Fruit fly (Drosophila melanogaster) whole organism, embryonic: ENCODE data around the gene Adsl.

ENCODE experiments used
- Adf1 ChIP-seq: fragments of 200-800 bp; sonication (Bioruptor generic); IDR thresholded peaks from 2 replicates; pipeline ENCODE4 v1.3.6; 2022; ENCODE audit warnings: missing biosample characterization, missing genetic modification characterization
- Asciz ChIP-seq: fragments of 200-800 bp; sonication (Bioruptor generic); optimal IDR thresholded peaks from 2 replicates; lab custom pipeline; 2017; ENCODE audit warnings: missing biosample characterization, mild to moderate bottlenecking, missing genetic modification characterization, missing genetic modification reagents
- Atf6 ChIP-seq: fragments of 200-800 bp; sonication (Bioruptor generic); IDR thresholded peaks from 2 replicates; pipeline ENCODE4 v1.3.6; 2022; ENCODE audit warnings: missing biosample characterization, missing genetic modification characterization
- CG10209 ChIP-seq: fragments of 200-800 bp; sonication (Bioruptor generic); optimal IDR thresholded peaks from 3 replicates; lab custom pipeline; 2017; ENCODE audit warnings: missing biosample characterization, mild to moderate bottlenecking, missing genetic modification characterization, missing genetic modification reagents
- CG10366 ChIP-seq: fragments of 200-800 bp; sonication (Bioruptor generic); IDR thresholded peaks from 2 replicates; pipeline ENCODE4 v1.3.6; 2022; ENCODE audit warnings: missing biosample characterization, missing genetic modification characterization
- CG10565 ChIP-seq: fragments of 200-800 bp; sonication (Bioruptor generic); optimal IDR thresholded peaks from 3 replicates; lab custom pipeline; 2016; ENCODE audit warnings: missing biosample characterization, mild to moderate bottlenecking, missing genetic modification characterization
- CG10979 ChIP-seq: fragments of 200-800 bp; sonication (Bioruptor generic); optimal IDR thresholded peaks from 2 replicates; lab custom pipeline; 2018; ENCODE audit warnings: missing biosample characterization, mild to moderate bottlenecking, missing genetic modification characterization, moderate library complexity
- CG11085 ChIP-seq: fragments of 200-800 bp; sonication (Bioruptor generic); IDR thresholded peaks from 2 replicates; pipeline ENCODE4 v1.3.6; 2022; ENCODE audit warnings: missing biosample characterization, missing genetic modification characterization
- CG11723 ChIP-seq: fragments of 200-800 bp; sonication (Bioruptor generic); optimal IDR thresholded peaks from 2 replicates; lab custom pipeline; 2017; ENCODE audit warnings: missing biosample characterization, mild to moderate bottlenecking, missing genetic modification characterization
- CG12219 ChIP-seq: fragments of 200-800 bp; sonication (Bioruptor generic); optimal IDR thresholded peaks from 3 replicates; lab custom pipeline; 2018; ENCODE audit warnings: missing biosample characterization, mild to moderate bottlenecking, missing genetic modification characterization
- CG13123 ChIP-seq: fragments of 200-800 bp; sonication (Bioruptor generic); optimal IDR thresholded peaks from 2 replicates; lab custom pipeline; 2016; ENCODE audit warnings: missing biosample characterization, missing genetic modification characterization
- CG14860 ChIP-seq: fragments of 200-800 bp; sonication (Bioruptor generic); IDR thresholded peaks from 3 replicates; pipeline ENCODE4 v1.3.6; 2022; ENCODE audit warnings: missing biosample characterization, missing genetic modification characterization; ENCODE audit not compliant: partially characterized antibody
- CG15514 ChIP-seq: fragments of 200-800 bp; sonication (Bioruptor generic); optimal IDR thresholded peaks from 3 replicates; lab custom pipeline; 2017; ENCODE audit warnings: missing biosample characterization, missing genetic modification characterization, mild to moderate bottlenecking, moderate library complexity, missing genetic modification reagents
- CG18476 ChIP-seq: fragments of 200-800 bp; sonication (Bioruptor generic); optimal IDR thresholded peaks from 2 replicates; lab custom pipeline; 2016; ENCODE audit warnings: missing biosample characterization, mild to moderate bottlenecking, missing genetic modification characterization
- CG2678 ChIP-seq: fragments of 200-800 bp; sonication (Bioruptor generic); optimal IDR thresholded peaks from 3 replicates; lab custom pipeline; 2019; ENCODE audit warnings: missing biosample characterization, mild to moderate bottlenecking, missing genetic modification characterization, moderate library complexity
- CG31441 ChIP-seq: fragments of 200-800 bp; sonication (Bioruptor generic); IDR thresholded peaks from 2 replicates; pipeline ENCODE4 v1.3.6; 2022; ENCODE audit warnings: missing biosample characterization, missing genetic modification characterization
- CG34224 ChIP-seq: fragments of 200-800 bp; sonication (Bioruptor generic); IDR thresholded peaks from 3 replicates; pipeline ENCODE4 v1.3.6; 2022; ENCODE audit warnings: missing biosample characterization, missing genetic modification characterization; ENCODE audit not compliant: partially characterized antibody
- CG3726 ChIP-seq: fragments of 200-800 bp; sonication (Bioruptor generic); IDR thresholded peaks from 3 replicates; pipeline ENCODE4, ENCODE4 v1.3.6; 2022; ENCODE audit warnings: missing biosample characterization, missing genetic modification characterization
- CG4707 ChIP-seq: fragments of 200-800 bp; sonication (Bioruptor generic); optimal IDR thresholded peaks from 2 replicates; lab custom pipeline; 2018; ENCODE audit warnings: missing biosample characterization, mild to moderate bottlenecking, missing genetic modification characterization, moderate library complexity
- CG6654 ChIP-seq: fragments of 200-800 bp; sonication (Bioruptor generic); optimal IDR thresholded peaks from 2 replicates; lab custom pipeline; 2017; ENCODE audit warnings: missing biosample characterization, mild to moderate bottlenecking, missing genetic modification characterization
- CG7372 ChIP-seq: fragments of 200-800 bp; sonication (Bioruptor generic); IDR thresholded peaks from 2 replicates; pipeline ENCODE4 v1.3.6; 2022; ENCODE audit warnings: missing biosample characterization, missing genetic modification characterization
- CG7928 ChIP-seq: fragments of 200-800 bp; sonication (Bioruptor generic); optimal IDR thresholded peaks from 2 replicates; lab custom pipeline; 2017; ENCODE audit warnings: missing biosample characterization, mild to moderate bottlenecking, missing genetic modification characterization
- CG7987 ChIP-seq: fragments of 200-800 bp; sonication (Bioruptor generic); optimal IDR thresholded peaks from 2 replicates; lab custom pipeline; 2018; ENCODE audit warnings: missing biosample characterization, mild to moderate bottlenecking, missing genetic modification characterization, moderate library complexity
- CG8924 ChIP-seq: fragments of 200-800 bp; optimal IDR thresholded peaks from 3 replicates; lab custom pipeline; 2019; ENCODE audit warnings: missing biosample characterization, mild to moderate bottlenecking, missing genetic modification characterization, moderate library complexity
- CG9215 ChIP-seq: fragments of 200-800 bp; sonication (Bioruptor generic); IDR thresholded peaks from 2 replicates; pipeline ENCODE4 v1.3.6; 2022; ENCODE audit warnings: missing biosample characterization, missing genetic modification characterization
- D ChIP-seq, 2 experiments: fragments of 200-800 bp in 1 of 2; fragments of >200 bp in 1 of 2; sonication (Bioruptor generic) in 1 of 2; optimal IDR thresholded peaks; 2 replicates in 1 of 2; 3 replicates in 1 of 2; lab custom pipeline; 2017; ENCODE audit warnings: mild to moderate bottlenecking in 1 of 2, missing biosample characterization in 1 of 2, missing genetic modification characterization in 1 of 2, missing genetic modification reagents in 1 of 2
- Dbx ChIP-seq: fragments of 200-800 bp; sonication (Bioruptor generic); IDR thresholded peaks from 3 replicates; pipeline ENCODE4 v1.3.6; 2022; ENCODE audit warnings: missing biosample characterization, missing genetic modification characterization
- ERR ChIP-seq: fragments of 200-800 bp; sonication (Bioruptor generic); optimal IDR thresholded peaks from 2 replicates; lab custom pipeline; 2016; ENCODE audit warnings: missing biosample characterization, missing genetic modification characterization
- Ets97D ChIP-seq: fragments of 200-800 bp; sonication (Bioruptor generic); optimal IDR thresholded peaks from 3 replicates; lab custom pipeline; 2016; ENCODE audit warnings: missing biosample characterization, missing genetic modification characterization
- Fer2 ChIP-seq: fragments of 200-800 bp; sonication (Bioruptor generic); optimal IDR thresholded peaks from 2 replicates; lab custom pipeline; 2018; ENCODE audit warnings: missing biosample characterization, mild to moderate bottlenecking, missing genetic modification characterization, moderate library complexity
- H15 ChIP-seq: fragments of 200-800 bp; sonication (Bioruptor generic); IDR thresholded peaks from 3 replicates; pipeline ENCODE4 v1.3.6; 2022; ENCODE audit warnings: missing biosample characterization, missing genetic modification characterization
- H2.0 ChIP-seq: fragments of 200-800 bp; sonication (Bioruptor generic); IDR thresholded peaks from 2 replicates; pipeline ENCODE4 v1.3.6; 2022; ENCODE audit warnings: missing biosample characterization, missing genetic modification characterization
- HLHmδ ChIP-seq: fragments of 200-800 bp; sonication (Bioruptor generic); optimal IDR thresholded peaks from 2 replicates; lab custom pipeline; 2018; ENCODE audit warnings: missing biosample characterization, mild to moderate bottlenecking, missing genetic modification characterization, moderate library complexity
- Hr51 ChIP-seq, 2 experiments: fragments of 200-800 bp; sonication (Bioruptor generic); optimal IDR thresholded peaks; 2 replicates in 1 of 2; 3 replicates in 1 of 2; lab custom pipeline; 2016 to 2018; ENCODE audit warnings: missing biosample characterization in 2 of 2, missing genetic modification characterization in 2 of 2, mild to moderate bottlenecking in 1 of 2, moderate library complexity in 1 of 2
- MBD-R2 ChIP-seq: fragments of 200-800 bp; sonication (Bioruptor generic); IDR thresholded peaks from 2 replicates; pipeline ENCODE4 v1.3.6; 2022; ENCODE audit warnings: missing biosample characterization, missing genetic modification characterization
- PHDP ChIP-seq: fragments of 200-800 bp; sonication (Bioruptor generic); optimal IDR thresholded peaks from 3 replicates; lab custom pipeline; 2018; ENCODE audit warnings: missing biosample characterization, mild to moderate bottlenecking, missing genetic modification characterization, moderate library complexity
- Ptx1 ChIP-seq: fragments of 200-800 bp; sonication (Bioruptor generic); IDR thresholded peaks from 2 replicates; pipeline ENCODE4 v1.3.6; 2022; ENCODE audit warnings: missing biosample characterization, missing genetic modification characterization
- Ravus ChIP-seq: fragments of 200-800 bp; sonication (Bioruptor generic); IDR thresholded peaks from 2 replicates; pipeline ENCODE4 v1.3.6; 2022; ENCODE audit warnings: missing biosample characterization, missing genetic modification characterization
- Sin3A ChIP-seq: fragments of >200 bp; optimal IDR thresholded peaks from 2 replicates; lab custom pipeline; 2018
- Taf1 ChIP-seq: fragments of 200-800 bp; sonication (Bioruptor generic); IDR thresholded peaks from 2 replicates; pipeline ENCODE4 v1.3.6; 2022; ENCODE audit warnings: missing biosample characterization, missing genetic modification characterization
- cg ChIP-seq: fragments of 200-800 bp; sonication (Bioruptor generic); optimal IDR thresholded peaks from 3 replicates; lab custom pipeline; 2019; ENCODE audit warnings: missing biosample characterization, mild to moderate bottlenecking, missing genetic modification characterization, moderate library complexity
- fru ChIP-seq: fragments of >200 bp; optimal IDR thresholded peaks from 2 replicates; lab custom pipeline; 2017
- luna ChIP-seq: fragments of 200-800 bp; sonication (Bioruptor generic); optimal IDR thresholded peaks from 2 replicates; lab custom pipeline; 2016; ENCODE audit warnings: missing biosample characterization, missing genetic modification characterization
- pb ChIP-seq: fragments of 200-800 bp; sonication (Bioruptor generic); optimal IDR thresholded peaks from 3 replicates; lab custom pipeline; 2016; ENCODE audit warnings: missing biosample characterization, missing genetic modification characterization
- pita ChIP-seq: fragments of 200-800 bp; sonication (Bioruptor generic); optimal IDR thresholded peaks from 2 replicates; lab custom pipeline; 2017; ENCODE audit warnings: missing biosample characterization, mild to moderate bottlenecking, missing genetic modification characterization
- rib ChIP-seq: fragments of 200-800 bp; sonication (Bioruptor generic); IDR thresholded peaks from 2 replicates; pipeline ENCODE4 v1.3.6; 2022; ENCODE audit warnings: missing biosample characterization, missing genetic modification characterization
- vvl ChIP-seq: fragments of 200-800 bp; sonication (Bioruptor generic); IDR thresholded peaks from 2 replicates; pipeline ENCODE4 v1.3.6; 2022; ENCODE audit warnings: missing biosample characterization, missing genetic modification characterization
- wek ChIP-seq: fragments of 200-800 bp; sonication (Bioruptor generic); optimal IDR thresholded peaks from 3 replicates; lab custom pipeline; 2018; ENCODE audit warnings: missing biosample characterization, mild to moderate bottlenecking, missing genetic modification characterization, moderate library complexity
- wor ChIP-seq: fragments of 200-800 bp; sonication (Bioruptor generic); IDR thresholded peaks from 2 replicates; pipeline ENCODE4 v1.3.6; 2022; ENCODE audit warnings: missing biosample characterization, missing genetic modification characterization
- yki ChIP-seq: fragments of >200 bp; optimal IDR thresholded peaks from 3 replicates; lab custom pipeline; 2018

Adsl gene

dm6 chr3R:16996059-16996959 is 24.6 kb downstream of the Adsl start, which contains the start of the genes EMC2A and CG3534 (continued):
- no peak for TF ChIP-seq cg
- no peak for TF ChIP-seq PHDP
- no peak for TF ChIP-seq CG10366 (GFP tag; lab: Robert Waterston, UW)
- no peak for TF ChIP-seq CG6654 (GFP tag; lab: Kevin White, UChicago)
- no peak for TF ChIP-seq CG10979
- TF ChIP-seq CG11085 = no peak
- no peak for TF ChIP-seq CG11723 (GFP tag; lab: Kevin White, UChicago)
- TF ChIP-seq CG15514 (GFP tag; lab: Kevin White, UChicago) = peak; percentile 57
- no peak for TF ChIP-seq H2.0 (GFP tag; lab: Robert Waterston, UW)
- no peak for TF ChIP-seq HLHmδ (GFP tag; lab: Kevin White, UChicago)
- TF ChIP-seq D (optimal IDR thresholded peaks at IDR 0.05; lab: Kevin White, UChicago) = no peak
- TF ChIP-seq D (GFP tag; optimal IDR thresholded peaks at IDR 0.05; lab: Kevin White, UChicago) = no peak
- no peak for TF ChIP-seq Dbx (GFP tag; lab: Robert Waterston, UW)
- peak; percentile 3 for TF ChIP-seq Asciz
- no peak; the same call in 2 of the 3 replicates for TF ChIP-seq CG14860
- TF ChIP-seq CG7372 (GFP tag; lab: Robert Waterston, UW) = 0 out of 2 replicates have a peak, but pooled peaks have one; percentile 17
- TF ChIP-seq CG7987 (GFP tag; lab: Kevin White, UChicago) = no peak
- peak; percentile 59 for TF ChIP-seq Sin3A (lab: Kevin White, UChicago)
- TF ChIP-seq pb (GFP tag; lab: Kevin White, UChicago) = no peak
- TF ChIP-seq wek (GFP tag; lab: Kevin White, UChicago) = no peak
- no peak for TF ChIP-seq CG10565
- TF ChIP-seq Taf1 (GFP tag; lab: Robert Waterston, UW) = no peak
- no peak for TF ChIP-seq H15 (GFP tag; lab: Robert Waterston, UW)
- TF ChIP-seq wor (GFP tag; lab: Robert Waterston, UW) = no peak
- no peak for TF ChIP-seq fru (lab: Kevin White, UChicago)
- no peak for TF ChIP-seq luna (GFP tag; lab: Kevin White, UChicago)
- no peak for TF ChIP-seq CG12219
- 0 out of 2 replicates have a peak, but pooled peaks have one; percentile 20 for TF ChIP-seq CG9215 (GFP tag; lab: Robert Waterston, UW)
- no peak for TF ChIP-seq CG3726 (GFP tag; lab: Robert Waterston, UW)
- no peak for TF ChIP-seq CG31441 (GFP tag; lab: Robert Waterston, UW)
- TF ChIP-seq rib = no peak
- no peak for TF ChIP-seq CG4707 (GFP tag; lab: Kevin White, UChicago)
- no peak for TF ChIP-seq CG10209 (GFP tag; lab: Kevin White, UChicago)
- peak; percentile 34 for TF ChIP-seq Ets97D
- no peak for TF ChIP-seq CG8924 (tag; lab: Kevin White, UChicago)
- no peak for TF ChIP-seq Adf1 (GFP tag; lab: Robert Waterston, UW)
- TF ChIP-seq yki (lab: Kevin White, UChicago) = no peak
- peak; percentile 17 for TF ChIP-seq ERR
- TF ChIP-seq Hr51 (GFP tag; optimal IDR thresholded peaks at IDR 0.05; lab: Kevin White, UChicago) = no peak
- TF ChIP-seq pita (GFP tag; lab: Kevin White, UChicago) = no peak
- no peak for TF ChIP-seq Atf6 (GFP tag; lab: Robert Waterston, UW)
- TF ChIP-seq vvl (GFP tag; lab: Robert Waterston, UW) = peak; percentile 18; the same call in 1 of the 2 replicates
- peak; percentile 53 for TF ChIP-seq CG2678
- TF ChIP-seq Fer2 (tag; lab: Kevin White, UChicago) = no peak
- no peak for TF ChIP-seq CG34224 (GFP tag; lab: Robert Waterston, UW)
- no peak for TF ChIP-seq Ravus (GFP tag; lab: Robert Waterston, UW)
- no peak for TF ChIP-seq CG18476 (GFP tag; lab: Kevin White, UChicago)
- TF ChIP-seq Ptx1 (GFP tag; lab: Robert Waterston, UW) = no peak
- TF ChIP-seq MBD-R2 (GFP tag; lab: Robert Waterston, UW) = no peak
- TF ChIP-seq CG13123 (GFP tag; lab: Kevin White, UChicago) = no peak
- TF ChIP-seq CG7928 (GFP tag; lab: Kevin White, UChicago) = no peak
